Fruit fly (Drosophila melanogaster) whole organism, pupa: Measurements from ENCODE around the gene CG2247.

Experiments
- CG10348 ChIP-seq: fragments of 200-800 bp; sonication (Bioruptor generic); IDR thresholded peaks from 2 replicates; pipeline ENCODE4 v1.3.6; 2022; ENCODE audit warnings: missing biosample characterization, missing genetic modification characterization
- CG13204 ChIP-seq: fragments of 200-800 bp; sonication (Bioruptor generic); optimal IDR thresholded peaks from 2 replicates; lab custom pipeline; 2018; ENCODE audit warnings: missing biosample characterization, mild to moderate bottlenecking, missing genetic modification characterization, moderate library complexity
- CG15710 ChIP-seq: fragments of 200-800 bp; sonication (Bioruptor generic); optimal IDR thresholded peaks from 2 replicates; lab custom pipeline; 2018; ENCODE audit warnings: missing biosample characterization, mild to moderate bottlenecking, missing genetic modification characterization, moderate library complexity
- CG32121 ChIP-seq: fragments of 200-800 bp; sonication (Bioruptor generic); IDR thresholded peaks from 2 replicates; pipeline ENCODE4 v1.3.6; 2022; ENCODE audit warnings: missing biosample characterization, missing genetic modification characterization
- CG34367 ChIP-seq: fragments of 200-800 bp; sonication (Bioruptor generic); optimal IDR thresholded peaks from 2 replicates; lab custom pipeline; 2018; ENCODE audit warnings: missing biosample characterization, mild to moderate bottlenecking, missing genetic modification characterization
- CG8159 ChIP-seq: fragments of 200-800 bp; sonication (Bioruptor generic); optimal IDR thresholded peaks from 3 replicates; lab custom pipeline; 2018; ENCODE audit warnings: missing biosample characterization, mild to moderate bottlenecking, missing genetic modification characterization, moderate library complexity
- CG8301 ChIP-seq: fragments of 200-800 bp; sonication (Bioruptor generic); optimal IDR thresholded peaks from 2 replicates; lab custom pipeline; 2018; ENCODE audit warnings: missing biosample characterization, mild to moderate bottlenecking, missing genetic modification characterization
- D1 ChIP-seq: fragments of 200-800 bp; sonication (Bioruptor generic); optimal IDR thresholded peaks from 2 replicates; lab custom pipeline; 2018; ENCODE audit warnings: missing biosample characterization, mild to moderate bottlenecking, missing genetic modification characterization, moderate library complexity
- EcR ChIP-seq: fragments of 200-800 bp; sonication (Bioruptor generic); optimal IDR thresholded peaks from 3 replicates; lab custom pipeline; 2019; ENCODE audit warnings: missing biosample characterization, missing genetic modification characterization, mild to moderate bottlenecking, moderate library complexity, missing genetic modification reagents
- Ets98B ChIP-seq: fragments of 200-800 bp; sonication (Bioruptor generic); IDR thresholded peaks from 2 replicates; pipeline ENCODE4 v1.3.6; 2022; ENCODE audit warnings: missing biosample characterization, missing genetic modification characterization
- fd96Ca ChIP-seq: fragments of 200-800 bp; sonication (Bioruptor generic); IDR thresholded peaks from 3 replicates; pipeline ENCODE4 v1.3.6; 2022; ENCODE audit warnings: missing biosample characterization, missing genetic modification characterization
- gl ChIP-seq: fragments of 200-800 bp; sonication (Bioruptor generic); optimal IDR thresholded peaks from 2 replicates; lab custom pipeline; 2018; ENCODE audit warnings: missing biosample characterization, mild to moderate bottlenecking, missing genetic modification characterization

DNA sequence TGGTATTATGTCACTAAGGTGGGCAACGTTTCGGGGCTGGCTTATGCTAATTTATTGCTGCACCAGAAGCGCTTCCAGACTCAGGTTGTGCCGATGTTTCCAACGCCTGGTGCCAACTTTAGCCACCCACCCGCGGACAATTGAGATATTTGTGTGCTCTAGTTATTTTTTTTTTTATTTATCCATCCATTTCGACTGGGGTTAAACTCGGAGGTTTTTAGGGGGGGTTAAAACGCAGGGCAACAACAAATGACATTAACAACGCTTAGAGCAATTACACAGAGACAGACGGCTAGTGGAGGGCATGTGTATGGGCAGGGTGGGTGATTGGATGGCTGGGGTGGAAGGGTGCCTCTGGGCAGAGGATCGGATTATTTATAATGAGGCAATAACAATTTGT is 20.3 kb upstream of the CG2247 start:
- TF ChIP-seq CG8301 (no peak), CG34367 (no peak), D1 (tag; lab: Kevin White, UChicago) (no peak), CG8159 (tag; lab: Kevin White, UChicago) (no peak), CG32121 (GFP tag; lab: Robert Waterston, UW) (no peak), CG15710 (no peak), CG13204 (no peak), gl (tag; lab: Kevin White, UChicago) (no peak), fd96Ca (GFP tag; lab: Robert Waterston, UW) (no peak), CG10348 (GFP tag; lab: Robert Waterston, UW) (no peak), Ets98B (no peak), EcR (no peak)
